Fruit fly (Drosophila melanogaster): ENCODE data around the gene CG17919.

dm6 chr3R:6315078-6315477 lies 28.8 kb upstream of the CG17919 start:
- TF ChIP-seq Sin3A (optimal IDR thresholded peaks at IDR 0.05): no peak
- TF ChIP-seq psq (optimal IDR thresholded peaks at IDR 0.05): no peak
- TF ChIP-seq h (optimal IDR thresholded peaks at IDR 0.05): no peak

All from Kc167 (cell line).